Fruit fly (Drosophila melanogaster) whole organism: Measurements from ENCODE around the gene Trax.

Experiments used
- CG8478 ChIP-seq: fragments of >200 bp; optimal IDR thresholded peaks from 2 replicates; lab custom pipeline; 2018; ENCODE audit warnings: inconsistent platforms
- Dll ChIP-seq: fragments of >200 bp; optimal IDR thresholded peaks from 2 replicates; lab custom pipeline; 2017
- psq ChIP-seq: fragments of >200 bp; optimal IDR thresholded peaks from 2 replicates; lab custom pipeline; 2017

dm6 chr3R:15332994-15333393, 28.5 kb upstream of the Trax start, which contains the start of the genes Fkbp39 and Cyfip:
- TF ChIP-seq CG8478 (lab: Kevin White, UChicago) (no peak), Dll (lab: Kevin White, UChicago) (no peak), psq (lab: Kevin White, UChicago) (no peak)
